Fruit fly (Drosophila melanogaster) whole organism, pupa: ENCODE data around the gene CG14071.

Experiments used
- CG10348 ChIP-seq: fragments of 200-800 bp; sonication (Bioruptor generic); IDR thresholded peaks from 2 replicates; pipeline ENCODE4 v1.3.6; 2022; ENCODE audit warnings: missing biosample characterization, missing genetic modification characterization
- CG13204 ChIP-seq: fragments of 200-800 bp; sonication (Bioruptor generic); optimal IDR thresholded peaks from 2 replicates; lab custom pipeline; 2018; ENCODE audit warnings: missing biosample characterization, mild to moderate bottlenecking, missing genetic modification characterization, moderate library complexity
- CG14655 ChIP-seq: fragments of 200-800 bp; sonication (Bioruptor generic); optimal IDR thresholded peaks from 3 replicates; lab custom pipeline; 2017; ENCODE audit warnings: mild to moderate bottlenecking, missing biosample characterization, missing genetic modification reagents, missing genetic modification characterization
- CG15710 ChIP-seq: fragments of 200-800 bp; sonication (Bioruptor generic); optimal IDR thresholded peaks from 2 replicates; lab custom pipeline; 2018; ENCODE audit warnings: missing biosample characterization, mild to moderate bottlenecking, missing genetic modification characterization, moderate library complexity
- CG17806 ChIP-seq: fragments of 200-800 bp; sonication (Bioruptor generic); optimal IDR thresholded peaks from 2 replicates; lab custom pipeline; 2018; ENCODE audit warnings: missing biosample characterization, mild to moderate bottlenecking, missing genetic modification characterization, moderate library complexity
- CG32121 ChIP-seq: fragments of 200-800 bp; sonication (Bioruptor generic); IDR thresholded peaks from 2 replicates; pipeline ENCODE4 v1.3.6; 2022; ENCODE audit warnings: missing biosample characterization, missing genetic modification characterization
- CG34367 ChIP-seq: fragments of 200-800 bp; sonication (Bioruptor generic); optimal IDR thresholded peaks from 2 replicates; lab custom pipeline; 2018; ENCODE audit warnings: missing biosample characterization, mild to moderate bottlenecking, missing genetic modification characterization
- CG4496 ChIP-seq: fragments of 200-800 bp; sonication (Bioruptor generic); IDR thresholded peaks from 3 replicates; pipeline ENCODE4 v1.3.6; 2022; ENCODE audit warnings: missing biosample characterization, missing genetic modification characterization
- CG8301 ChIP-seq: fragments of 200-800 bp; sonication (Bioruptor generic); optimal IDR thresholded peaks from 2 replicates; lab custom pipeline; 2018; ENCODE audit warnings: missing biosample characterization, mild to moderate bottlenecking, missing genetic modification characterization
- EcR ChIP-seq: fragments of 200-800 bp; sonication (Bioruptor generic); optimal IDR thresholded peaks from 3 replicates; lab custom pipeline; 2019; ENCODE audit warnings: missing biosample characterization, missing genetic modification characterization, mild to moderate bottlenecking, moderate library complexity, missing genetic modification reagents
- Ets98B ChIP-seq: fragments of 200-800 bp; sonication (Bioruptor generic); IDR thresholded peaks from 2 replicates; pipeline ENCODE4 v1.3.6; 2022; ENCODE audit warnings: missing biosample characterization, missing genetic modification characterization
- gl ChIP-seq: fragments of 200-800 bp; sonication (Bioruptor generic); optimal IDR thresholded peaks from 2 replicates; lab custom pipeline; 2018; ENCODE audit warnings: missing biosample characterization, mild to moderate bottlenecking, missing genetic modification characterization

DNA sequence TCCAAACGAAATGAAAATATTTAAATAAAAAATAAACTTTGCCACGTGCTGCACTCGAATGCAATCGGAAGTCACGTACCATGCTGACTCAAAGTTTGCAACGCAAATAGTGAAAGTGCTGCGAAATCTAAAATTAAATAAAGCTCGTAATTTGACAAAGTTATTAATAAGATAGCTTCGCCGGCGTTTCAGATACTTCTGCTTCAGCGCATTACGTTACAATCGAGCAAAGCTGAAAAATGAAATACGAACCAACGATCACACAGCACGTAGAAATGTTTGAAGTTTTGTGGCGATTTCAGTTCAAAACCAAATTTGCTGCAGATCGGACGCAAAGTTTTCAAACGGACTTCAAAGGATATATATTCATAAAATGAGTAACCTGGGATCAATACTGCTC is 18.9 kb downstream of the CG14071 start, which contains the start of gene CG12517:
- TF ChIP-seq CG32121 (GFP tag; lab: Robert Waterston, UW) (no peak), Ets98B (no peak), CG8301 (tag; lab: Kevin White, UChicago) (no peak), CG34367 (no peak), CG15710 (tag; lab: Kevin White, UChicago) (no peak), CG4496 (GFP tag; lab: Robert Waterston, UW) (no peak), CG13204 (no peak), EcR (GFP tag; lab: Kevin White, UChicago) (no peak), CG10348 (GFP tag; lab: Robert Waterston, UW) (no peak), CG17806 (no peak), CG14655 (GFP tag; lab: Kevin White, UChicago) (no peak), gl (no peak)
